Worm (Caenorhabditis elegans) whole organism, L4 larva: ENCODE measurements around the gene F55G1.6.

Experiments
- F26F4.8 ChIP-seq: fragments of 200-800 bp; sonication (Bioruptor generic); conservative IDR thresholded peaks from 2 replicates; pipeline ENCODE4 v1.3.6; 2022; ENCODE audit warnings: missing genetic modification characterization, missing compliant biosample characterization
- ama-1 ChIP-seq: fragments of 150-350 bp; optimal IDR thresholded peaks from 2 replicates; lab custom pipeline; 2014; ENCODE audit warnings: inconsistent platforms, mixed read lengths
- dmd-8 ChIP-seq: fragments of 200-800 bp; sonication (Bioruptor generic); IDR thresholded peaks from 2 replicates; pipeline ENCODE4 v1.3.6; 2022; ENCODE audit warnings: missing genetic modification characterization, missing compliant biosample characterization
- hlh-11 ChIP-seq: fragments of 200-800 bp; sonication (Bioruptor generic); optimal IDR thresholded peaks from 2 replicates; lab custom pipeline; 2018; ENCODE audit warnings: mild to moderate bottlenecking, missing genetic modification characterization, missing compliant biosample characterization
- lin-13 ChIP-seq: fragments of 150-350 bp; optimal IDR thresholded peaks from 2 replicates; lab custom pipeline; 2014; ENCODE audit warnings: missing biosample characterization, missing genetic modification reagents, missing genetic modification characterization
- lin-15B ChIP-seq: fragments of 150-350 bp; sonication (generic microtip); optimal IDR thresholded peaks from 3 replicates; lab custom pipeline; 2014; ENCODE audit warnings: missing biosample characterization, missing genetic modification characterization
- lin-38 ChIP-seq: fragments of 200-800 bp; sonication (Bioruptor generic); IDR thresholded peaks from 2 replicates; pipeline ENCODE4 v1.3.6; 2022; ENCODE audit warnings: missing genetic modification reagents, missing genetic modification characterization, missing compliant biosample characterization
- lir-3 ChIP-seq: sonication (generic microtip); optimal IDR thresholded peaks from 2 replicates; lab custom pipeline; 2016; ENCODE audit warnings: mild to moderate bottlenecking, missing genetic modification characterization, missing compliant biosample characterization
- lsy-2 ChIP-seq, 2 experiments: fragments of 150-350 bp in 1 of 2; sonication (generic microtip) in 1 of 2; optimal IDR thresholded peaks; 2 replicates each; lab custom pipeline; 2014 to 2017; ENCODE audit warnings: missing biosample characterization in 2 of 2, missing genetic modification characterization in 2 of 2
- nhr-11 ChIP-seq: fragments of 150-350 bp; optimal IDR thresholded peaks from 2 replicates; lab custom pipeline; 2014; ENCODE audit warnings: missing biosample characterization, missing genetic modification characterization
- nhr-76 ChIP-seq: fragments of 150-350 bp; optimal IDR thresholded peaks from 2 replicates; lab custom pipeline; 2014; ENCODE audit warnings: missing biosample characterization, missing genetic modification characterization
- pha-4 ChIP-seq, 2 experiments: fragments of 150-350 bp in 1 of 2; fragments of 200-800 bp in 1 of 2; sonication (Bioruptor generic) in 1 of 2; IDR thresholded peaks in 1 of 2; optimal IDR thresholded peaks in 1 of 2; 2 replicates each; pipeline versions ENCODE4 v1.3.6 to Lab custom; 2014 to 2022; ENCODE audit warnings: missing genetic modification characterization in 2 of 2, missing genetic modification reagents in 2 of 2, missing biosample characterization in 1 of 2, missing compliant biosample characterization in 1 of 2
- unc-130 ChIP-seq: sonication (generic microtip); optimal IDR thresholded peaks from 2 replicates; lab custom pipeline; 2016; ENCODE audit warnings: missing genetic modification reagents, missing genetic modification characterization, missing compliant biosample characterization

DNA sequence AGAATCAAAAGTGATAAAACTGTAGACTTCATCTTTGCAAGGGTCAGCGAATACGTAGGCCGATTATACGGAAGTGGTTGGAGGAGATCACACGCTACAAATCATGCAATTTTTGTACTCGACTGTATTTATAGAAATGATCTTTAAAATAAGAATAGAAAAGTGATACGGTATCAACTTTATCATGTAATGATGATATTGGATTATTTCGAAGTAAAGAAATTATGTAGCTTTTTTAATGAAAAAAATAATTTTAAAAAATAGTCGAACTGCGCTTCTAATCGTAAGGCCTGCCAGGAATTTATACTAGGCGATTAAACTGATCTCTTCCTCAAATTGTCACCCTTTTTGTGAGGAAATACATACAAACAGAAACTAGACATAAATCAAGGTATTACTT lies 39.5 kb upstream of the F55G1.6 start, which contains the start of gene B0496.11:
- no peak for TF ChIP-seq F26F4.8
- no peak for TF ChIP-seq hlh-11 (tag; lab: Kevin White, UChicago)
- TF ChIP-seq pha-4 (GFP tag; IDR thresholded peaks at IDR 0.05; lab: Robert Waterston, UW) = no peak
- TF ChIP-seq pha-4 (tag; optimal IDR thresholded peaks at IDR 0.05; lab: Kevin White, UChicago) = no peak
- TF ChIP-seq nhr-11 (tag; lab: Kevin White, UChicago) = no peak
- no peak for TF ChIP-seq unc-130 (GFP tag; lab: Kevin White, UChicago)
- no peak for TF ChIP-seq dmd-8 (GFP tag; lab: Robert Waterston, UW)
- TF ChIP-seq ama-1 (lab: Kevin White, UChicago) = no peak
- TF ChIP-seq lsy-2 (tag; optimal IDR thresholded peaks at IDR 0.05; lab: Kevin White, UChicago) = no peak
- no peak for TF ChIP-seq lin-15B (tag; lab: Kevin White, UChicago)
- no peak for TF ChIP-seq lin-13
- TF ChIP-seq lin-38 = no peak
- TF ChIP-seq lir-3 (tag; lab: Kevin White, UChicago) = no peak
- TF ChIP-seq nhr-76 (tag; lab: Kevin White, UChicago) = no peak
